Worm (Caenorhabditis elegans) whole organism, L1 larva: ENCODE data around the gene pcn-1.

Experiments used
- aha-1 ChIP-seq: fragments of 150-350 bp; optimal IDR thresholded peaks from 2 replicates; lab custom pipeline; 2014; ENCODE audit warnings: missing biosample characterization, missing genetic modification characterization
- dpl-1 ChIP-seq, 3 experiments: fragments of 150-350 bp in 2 of 3; sonication (generic microtip) in 1 of 3; optimal IDR thresholded peaks; 2 replicates each; lab custom pipeline; 2014 to 2017; ENCODE audit warnings: missing biosample characterization in 3 of 3, missing genetic modification characterization in 3 of 3, missing genetic modification reagents in 3 of 3
- elt-3 ChIP-seq, 6 experiments: fragments of 150-350 bp in 1 of 6; sonication (generic microtip); optimal IDR thresholded peaks; 2 replicates each; lab custom pipeline; 2017 to 2018; ENCODE audit warnings: missing biosample characterization in 6 of 6, missing genetic modification characterization in 6 of 6, inconsistent platforms in 1 of 6
- lin-13 ChIP-seq: fragments of 150-350 bp; optimal IDR thresholded peaks from 2 replicates; lab custom pipeline; 2014; ENCODE audit warnings: missing biosample characterization, missing genetic modification reagents, missing genetic modification characterization
- mep-1 ChIP-seq: fragments of 150-350 bp; optimal IDR thresholded peaks from 2 replicates; lab custom pipeline; 2014; ENCODE audit warnings: missing biosample characterization, missing genetic modification characterization
- nhr-28 ChIP-seq: fragments of 150-350 bp; optimal IDR thresholded peaks from 2 replicates; lab custom pipeline; 2014; ENCODE audit warnings: missing biosample characterization, missing genetic modification characterization
- nhr-84 ChIP-seq: sonication (generic microtip); optimal IDR thresholded peaks from 2 replicates; lab custom pipeline; 2017; ENCODE audit warnings: missing biosample characterization, missing genetic modification characterization
- nhr-85 ChIP-seq: sonication (generic microtip); peaks from one replicate; lab custom pipeline; 2016; ENCODE audit warnings: missing genetic modification characterization, inconsistent platforms, missing compliant biosample characterization
- rnt-1 ChIP-seq: sonication (generic microtip); optimal IDR thresholded peaks from 2 replicates; lab custom pipeline; 2016; ENCODE audit warnings: mild to moderate bottlenecking, missing genetic modification characterization, moderate library complexity, missing compliant biosample characterization
- snpc-4 ChIP-seq: fragments of 150-350 bp; optimal IDR thresholded peaks from 2 replicates; lab custom pipeline; 2014; ENCODE audit warnings: missing biosample characterization, missing genetic modification characterization
- unc-62 ChIP-seq: fragments of 150-350 bp; optimal IDR thresholded peaks from 2 replicates; lab custom pipeline; 2014; ENCODE audit warnings: missing biosample characterization, missing genetic modification reagents, missing genetic modification characterization
- ztf-11 ChIP-seq, 2 experiments: sonication (generic microtip); optimal IDR thresholded peaks; 2 replicates each; lab custom pipeline; 2016 to 2017; ENCODE audit warnings: missing genetic modification characterization in 2 of 2, missing biosample characterization in 1 of 2, missing compliant biosample characterization in 1 of 2

- no peak for TF ChIP-seq aha-1 (tag; lab: Kevin White, UChicago)
- no peak for TF ChIP-seq rnt-1 (tag; lab: Kevin White, UChicago)
- TF ChIP-seq ztf-11 (tag; optimal IDR thresholded peaks at IDR 0.05; lab: Kevin White, UChicago): no peak
- TF ChIP-seq elt-3 (tag; optimal IDR thresholded peaks at IDR 0.05; lab: Kevin White, UChicago): no peak
- no peak for TF ChIP-seq nhr-28 (tag; lab: Kevin White, UChicago)
- TF ChIP-seq mep-1 (tag; lab: Kevin White, UChicago): no peak
- no peak for TF ChIP-seq unc-62 (GFP tag; lab: Kevin White, UChicago)
- no peak for TF ChIP-seq dpl-1 (GFP tag; optimal IDR thresholded peaks at IDR 0.05; lab: Kevin White, UChicago)
- no peak for TF ChIP-seq snpc-4 (tag; lab: Kevin White, UChicago)
- TF ChIP-seq nhr-85: no peak
- no peak for TF ChIP-seq lin-13 (GFP tag; lab: Kevin White, UChicago)
- no peak for TF ChIP-seq nhr-84 (tag; lab: Kevin White, UChicago)
These were observed 45.0 kb downstream of the pcn-1 start for ce11 chrIV:4004221-4004620.
